Fruit fly (Drosophila melanogaster) whole organism, adult: ENCODE data around the gene Gr93a.

Experiments
- CG11617 ChIP-seq: fragments of 200-800 bp; sonication (Bioruptor generic); optimal IDR thresholded peaks from 2 replicates; lab custom pipeline; 2017; ENCODE audit warnings: mild to moderate bottlenecking, missing biosample characterization, missing genetic modification reagents, missing genetic modification characterization
- CG12768 ChIP-seq: fragments of 200-800 bp; sonication (Bioruptor generic); optimal IDR thresholded peaks from 2 replicates; lab custom pipeline; 2017; ENCODE audit warnings: missing biosample characterization, missing genetic modification characterization, mild to moderate bottlenecking, moderate library complexity, missing genetic modification reagents
- CG1620 ChIP-seq: fragments of 200-800 bp; sonication (Bioruptor generic); optimal IDR thresholded peaks from 2 replicates; lab custom pipeline; 2016; ENCODE audit warnings: missing biosample characterization, missing genetic modification characterization
- CG33017 ChIP-seq: fragments of 200-800 bp; sonication (Bioruptor generic); optimal IDR thresholded peaks from 2 replicates; lab custom pipeline; 2018; ENCODE audit warnings: missing biosample characterization, mild to moderate bottlenecking, missing genetic modification characterization, moderate library complexity
- CG7101 ChIP-seq: fragments of 200-800 bp; sonication (Bioruptor generic); optimal IDR thresholded peaks from 2 replicates; lab custom pipeline; 2018; ENCODE audit warnings: missing biosample characterization, mild to moderate bottlenecking, missing genetic modification characterization, moderate library complexity
- Crg-1 ChIP-seq: fragments of 200-800 bp; sonication (Bioruptor generic); optimal IDR thresholded peaks from 2 replicates; lab custom pipeline; 2016; ENCODE audit warnings: missing biosample characterization, missing genetic modification characterization
- Mnt ChIP-seq: fragments of 200-800 bp; sonication (Bioruptor generic); optimal IDR thresholded peaks from 2 replicates; lab custom pipeline; 2016; ENCODE audit warnings: missing biosample characterization, mild to moderate bottlenecking, missing genetic modification characterization
- bab1 ChIP-seq: fragments of 200-800 bp; sonication (Bioruptor generic); optimal IDR thresholded peaks from 3 replicates; lab custom pipeline; 2019; ENCODE audit warnings: missing biosample characterization, mild to moderate bottlenecking, missing genetic modification characterization, moderate library complexity
- kay ChIP-seq: fragments of 200-800 bp; sonication (Bioruptor generic); peaks from one replicate; lab custom pipeline; 2016; ENCODE audit warnings: missing biosample characterization, missing genetic modification characterization, borderline replicate concordance
- pad ChIP-seq: fragments of 200-800 bp; sonication (Bioruptor generic); optimal IDR thresholded peaks from 3 replicates; lab custom pipeline; 2017; ENCODE audit warnings: missing biosample characterization, missing genetic modification characterization, mild to moderate bottlenecking, moderate library complexity, missing genetic modification reagents
- tj ChIP-seq: fragments of 200-800 bp; sonication (Bioruptor generic); optimal IDR thresholded peaks from 3 replicates; lab custom pipeline; 2017; ENCODE audit warnings: missing biosample characterization, mild to moderate bottlenecking, missing genetic modification characterization, moderate library complexity
- toe ChIP-seq: fragments of 200-800 bp; sonication (Bioruptor generic); optimal IDR thresholded peaks from 2 replicates; lab custom pipeline; 2016; ENCODE audit warnings: missing biosample characterization, missing genetic modification characterization

DNA sequence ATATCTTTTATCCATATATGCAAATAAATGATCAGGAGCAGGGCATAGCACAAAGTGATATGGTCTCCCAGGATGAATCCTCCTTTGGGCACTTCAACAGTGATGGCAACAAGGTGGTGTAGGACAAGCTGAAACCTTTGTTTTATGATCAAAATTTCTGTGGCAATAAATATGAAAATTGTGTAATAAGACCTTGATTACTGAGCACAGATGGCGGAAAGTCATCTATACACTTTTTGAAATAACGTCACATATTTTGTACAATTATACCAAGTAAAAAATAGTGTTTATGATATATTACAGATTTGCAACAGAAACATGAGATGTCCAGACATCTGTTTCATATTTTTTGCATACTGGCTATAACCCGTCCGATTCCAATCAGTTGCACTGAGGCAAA lies 48.2 kb downstream of the Gr93a start, which contains the start of gene CG31465:
- TF ChIP-seq Crg-1 (no peak), tj (GFP tag; lab: Kevin White, UChicago) (no peak), toe (GFP tag; lab: Kevin White, UChicago) (no peak), CG7101 (tag; lab: Kevin White, UChicago) (no peak), Mnt (GFP tag; lab: Kevin White, UChicago) (no peak), kay (GFP tag; lab: Kevin White, UChicago) (no peak), CG1620 (GFP tag; lab: Kevin White, UChicago) (no peak), bab1 (no peak), CG12768 (GFP tag; lab: Kevin White, UChicago) (no peak), CG33017 (tag; lab: Kevin White, UChicago) (no peak), CG11617 (GFP tag; lab: Kevin White, UChicago) (no peak), pad (GFP tag; lab: Kevin White, UChicago) (no peak)
